Worm (Caenorhabditis elegans): ENCODE results near the gene C17C3.11.

- TF ChIP-seq R02D3.7 (tag; optimal IDR thresholded peaks at IDR 0.05) = no peak
- TF ChIP-seq egl-27 (tag; optimal IDR thresholded peaks at IDR 0.05) = no peak
- TF ChIP-seq nhr-237 (tag; optimal IDR thresholded peaks at IDR 0.05) = no peak
- no peak for TF ChIP-seq nhr-11 (tag; optimal IDR thresholded peaks at IDR 0.05)
- no peak for TF ChIP-seq jun-1 (tag; optimal IDR thresholded peaks at IDR 0.05)
- TF ChIP-seq snpc-4 (tag; optimal IDR thresholded peaks at IDR 0.05) = no peak
- TF ChIP-seq mml-1 (tag; optimal IDR thresholded peaks at IDR 0.05) = no peak
- TF ChIP-seq lin-39 (tag; optimal IDR thresholded peaks at IDR 0.05) = no peak
- TF ChIP-seq ztf-11 (tag; optimal IDR thresholded peaks at IDR 0.05) = no peak
- TF ChIP-seq ceh-16 (tag; optimal IDR thresholded peaks at IDR 0.05) = no peak
- TF ChIP-seq ZK546.5 (tag; optimal IDR thresholded peaks at IDR 0.05) = no peak
- no peak for TF ChIP-seq pha-4 (tag; optimal IDR thresholded peaks at IDR 0.05)
These were observed 41.2 kb upstream of the C17C3.11 start, which contains the start of gene F12A10.1 for ce11 chrII:5496375-5496774.
